Worm (Caenorhabditis elegans) whole organism, L4 larva: ENCODE results near the gene damt-1.

Experiments
- F26F4.8 ChIP-seq: fragments of 200-800 bp; sonication (Bioruptor generic); conservative IDR thresholded peaks from 2 replicates; pipeline ENCODE4 v1.3.6; 2022; ENCODE audit warnings: missing genetic modification characterization, missing compliant biosample characterization
- Y105C5A.15 ChIP-seq: fragments of 200-800 bp; sonication (Bioruptor generic); IDR thresholded peaks from 2 replicates; pipeline ENCODE4 v1.3.6; 2022; ENCODE audit warnings: missing genetic modification characterization, missing compliant biosample characterization
- Y48G9A.11 ChIP-seq: fragments of 200-800 bp; sonication (Bioruptor generic); IDR thresholded peaks from 2 replicates; pipeline ENCODE4 v1.3.6; 2022; ENCODE audit warnings: missing genetic modification reagents, missing genetic modification characterization, missing compliant biosample characterization
- Y5F2A.4 ChIP-seq: fragments of 200-800 bp; sonication (Bioruptor generic); optimal IDR thresholded peaks from 2 replicates; lab custom pipeline; 2018; ENCODE audit warnings: mild to moderate bottlenecking, missing genetic modification characterization, missing compliant biosample characterization
- aha-1 ChIP-seq: fragments of 150-350 bp; peaks from one replicate; lab custom pipeline; 2014; ENCODE audit warnings: missing biosample characterization, missing genetic modification characterization
- aly-2 ChIP-seq: sonication (generic microtip); optimal IDR thresholded peaks from 2 replicates; lab custom pipeline; 2018; ENCODE audit warnings: missing biosample characterization, missing genetic modification characterization
- ceh-20 ChIP-seq: fragments of 200-800 bp; sonication (Bioruptor generic); IDR thresholded peaks from 2 replicates; pipeline ENCODE4 v1.3.6; 2022; ENCODE audit warnings: missing genetic modification reagents, missing genetic modification characterization, missing compliant biosample characterization
- ceh-28 ChIP-seq: fragments of 150-350 bp; optimal IDR thresholded peaks from 2 replicates; lab custom pipeline; 2014; ENCODE audit warnings: missing biosample characterization, missing genetic modification reagents, missing genetic modification characterization
- ceh-62 ChIP-seq: sonication (generic microtip); optimal IDR thresholded peaks from 2 replicates; lab custom pipeline; 2017; ENCODE audit warnings: missing biosample characterization, missing genetic modification characterization
- cey-2 ChIP-seq: sonication (generic microtip); optimal IDR thresholded peaks from 3 replicates; lab custom pipeline; 2017; ENCODE audit warnings: missing genetic modification characterization, mild to moderate bottlenecking, missing compliant biosample characterization, antibody characterized with exemption, borderline replicate concordance; ENCODE audit not compliant: insufficient read depth
- ctbp-1 ChIP-seq: fragments of 200-800 bp; sonication (Bioruptor generic); IDR thresholded peaks from 2 replicates; pipeline ENCODE4 v1.3.6; 2022; ENCODE audit warnings: missing genetic modification reagents, missing genetic modification characterization, missing compliant biosample characterization
- daf-16 ChIP-seq, 3 experiments: sonication (generic microtip); optimal IDR thresholded peaks; 2 replicates each; lab custom pipeline; 2016 to 2017; ENCODE audit warnings: missing genetic modification characterization in 3 of 3, missing genetic modification reagents in 3 of 3, mild to moderate bottlenecking in 2 of 3, missing compliant biosample characterization in 2 of 3, missing biosample characterization in 1 of 3, moderate library complexity in 1 of 3
- duxl-1 ChIP-seq: sonication (generic microtip); optimal IDR thresholded peaks from 2 replicates; lab custom pipeline; 2016; ENCODE audit warnings: mild to moderate bottlenecking, missing genetic modification characterization, moderate library complexity, missing compliant biosample characterization; ENCODE audit not compliant: poor library complexity
- fkh-10 ChIP-seq: fragments of 150-350 bp; optimal IDR thresholded peaks from 2 replicates; lab custom pipeline; 2014; ENCODE audit warnings: missing biosample characterization, missing genetic modification reagents, missing genetic modification characterization
- fos-1 ChIP-seq: fragments of 150-350 bp; optimal IDR thresholded peaks from 2 replicates; lab custom pipeline; 2014; ENCODE audit warnings: missing biosample characterization, missing genetic modification characterization
- lin-29 ChIP-seq: fragments of 200-800 bp; sonication (Bioruptor generic); IDR thresholded peaks from 2 replicates; pipeline ENCODE4 v1.3.6; 2022; ENCODE audit warnings: missing genetic modification reagents, missing genetic modification characterization, missing compliant biosample characterization
- lin-38 ChIP-seq: fragments of 200-800 bp; sonication (Bioruptor generic); IDR thresholded peaks from 2 replicates; pipeline ENCODE4 v1.3.6; 2022; ENCODE audit warnings: missing genetic modification reagents, missing genetic modification characterization, missing compliant biosample characterization
- lin-39 ChIP-seq: fragments of 150-350 bp; optimal IDR thresholded peaks from 2 replicates; lab custom pipeline; 2014; ENCODE audit warnings: missing biosample characterization, missing genetic modification reagents, missing genetic modification characterization
- lsy-2 ChIP-seq, 2 experiments: fragments of 150-350 bp in 1 of 2; sonication (generic microtip) in 1 of 2; optimal IDR thresholded peaks; 2 replicates each; lab custom pipeline; 2014 to 2017; ENCODE audit warnings: missing biosample characterization in 2 of 2, missing genetic modification characterization in 2 of 2
- mep-1 ChIP-seq: fragments of 150-350 bp; sonication (generic microtip); optimal IDR thresholded peaks from 3 replicates; lab custom pipeline; 2014; ENCODE audit warnings: missing biosample characterization, missing genetic modification characterization
- mes-2 ChIP-seq: sonication (generic microtip); optimal IDR thresholded peaks from 2 replicates; lab custom pipeline; 2016; ENCODE audit warnings: missing genotype, mild to moderate bottlenecking, missing genetic modification characterization, missing compliant biosample characterization; ENCODE audit not compliant: poor library complexity, severe bottlenecking
- mxl-2 ChIP-seq: fragments of 200-800 bp; sonication (Bioruptor generic); conservative IDR thresholded peaks from 2 replicates; pipeline ENCODE4 v1.3.6; 2022; ENCODE audit warnings: missing genetic modification reagents, missing genetic modification characterization, missing compliant biosample characterization
- nhr-111 ChIP-seq: fragments of 200-800 bp; sonication (Bioruptor generic); optimal IDR thresholded peaks from 2 replicates; lab custom pipeline; 2018; ENCODE audit warnings: mild to moderate bottlenecking, missing genetic modification characterization, missing compliant biosample characterization
- nhr-77 ChIP-seq: fragments of 150-350 bp; optimal IDR thresholded peaks from 2 replicates; lab custom pipeline; 2014; ENCODE audit warnings: missing biosample characterization, missing genetic modification characterization
- pha-4 ChIP-seq, 2 experiments: fragments of 150-350 bp in 1 of 2; fragments of 200-800 bp in 1 of 2; sonication (Bioruptor generic) in 1 of 2; IDR thresholded peaks in 1 of 2; optimal IDR thresholded peaks in 1 of 2; 2 replicates each; pipeline versions ENCODE4 v1.3.6 to Lab custom; 2014 to 2022; ENCODE audit warnings: missing genetic modification characterization in 2 of 2, missing genetic modification reagents in 2 of 2, missing biosample characterization in 1 of 2, missing compliant biosample characterization in 1 of 2
- rbr-2 ChIP-seq: sonication (generic microtip); optimal IDR thresholded peaks from 2 replicates; lab custom pipeline; 2016; ENCODE audit warnings: missing genotype, missing genetic modification characterization, missing compliant biosample characterization
- spr-1 ChIP-seq: sonication (generic microtip); optimal IDR thresholded peaks from 2 replicates; lab custom pipeline; 2016; ENCODE audit warnings: mild to moderate bottlenecking, missing genetic modification characterization, missing compliant biosample characterization
- unc-62 ChIP-seq, 3 experiments: fragments of 150-350 bp in 1 of 3; sonication (generic microtip); optimal IDR thresholded peaks in 2 of 3; peaks in 1 of 3; 1 replicate in 1 of 3; 2 replicates in 2 of 3; lab custom pipeline; 2014 to 2017; ENCODE audit warnings: missing biosample characterization in 3 of 3, missing genetic modification characterization in 3 of 3, missing genetic modification reagents in 3 of 3, missing genotype in 1 of 3
- zfp-2 ChIP-seq: sonication (generic microtip); optimal IDR thresholded peaks from 2 replicates; lab custom pipeline; 2016; ENCODE audit warnings: mild to moderate bottlenecking, missing genetic modification characterization, missing compliant biosample characterization
- ztf-11 ChIP-seq: fragments of 150-350 bp; optimal IDR thresholded peaks from 2 replicates; lab custom pipeline; 2014; ENCODE audit warnings: missing biosample characterization, missing genetic modification characterization

damt-1 gene

DNA sequence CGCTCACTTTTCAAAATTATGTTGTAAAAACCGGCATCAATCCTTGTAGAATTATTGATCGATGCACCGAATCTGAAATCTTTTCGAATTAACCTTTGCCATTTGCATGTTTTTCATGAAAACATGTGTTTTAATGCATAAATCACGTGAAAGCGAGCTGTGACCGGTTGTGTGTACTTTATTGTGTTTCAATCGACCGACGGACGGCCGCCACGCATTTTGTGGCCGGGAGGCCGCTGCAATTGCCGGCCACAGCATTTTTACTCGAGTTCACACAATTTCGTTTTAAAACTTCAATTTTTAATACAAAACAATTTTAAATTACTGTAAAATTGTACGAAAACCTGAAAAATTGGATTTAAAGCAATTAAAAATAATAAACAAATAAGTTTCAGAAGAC lies 31.0 kb upstream of the damt-1 start, which contains the start of gene C25H3.11 (continued):
- TF ChIP-seq fos-1 (no peak), ctbp-1 (GFP tag; lab: Robert Waterston, UW) (no peak), unc-62 (GFP tag; optimal IDR thresholded peaks at IDR 0.05 in 1 of 2; lab: Kevin White, UChicago) (peak in 1 of 2 experiments; percentile 76), unc-62 (tag; optimal IDR thresholded peaks at IDR 0.05; lab: Kevin White, UChicago) (no peak), duxl-1 (no peak), nhr-77 (tag; lab: Kevin White, UChicago) (peak; percentile 37), ceh-20 (GFP tag; lab: Robert Waterston, UW) (no peak), mxl-2 (GFP tag; lab: Robert Waterston, UW) (no peak), F26F4.8 (GFP tag; lab: Robert Waterston, UW) (no peak), daf-16 (GFP tag; optimal IDR thresholded peaks at IDR 0.05; lab: Kevin White, UChicago) (no peak), daf-16 (tag; optimal IDR thresholded peaks at IDR 0.05; lab: Kevin White, UChicago) (peak; percentile 66), ztf-11 (tag; lab: Kevin White, UChicago) (no peak), spr-1 (tag; lab: Kevin White, UChicago) (peak; percentile 28), cey-2 (tag; lab: Kevin White, UChicago) (no peak)

DNA sequence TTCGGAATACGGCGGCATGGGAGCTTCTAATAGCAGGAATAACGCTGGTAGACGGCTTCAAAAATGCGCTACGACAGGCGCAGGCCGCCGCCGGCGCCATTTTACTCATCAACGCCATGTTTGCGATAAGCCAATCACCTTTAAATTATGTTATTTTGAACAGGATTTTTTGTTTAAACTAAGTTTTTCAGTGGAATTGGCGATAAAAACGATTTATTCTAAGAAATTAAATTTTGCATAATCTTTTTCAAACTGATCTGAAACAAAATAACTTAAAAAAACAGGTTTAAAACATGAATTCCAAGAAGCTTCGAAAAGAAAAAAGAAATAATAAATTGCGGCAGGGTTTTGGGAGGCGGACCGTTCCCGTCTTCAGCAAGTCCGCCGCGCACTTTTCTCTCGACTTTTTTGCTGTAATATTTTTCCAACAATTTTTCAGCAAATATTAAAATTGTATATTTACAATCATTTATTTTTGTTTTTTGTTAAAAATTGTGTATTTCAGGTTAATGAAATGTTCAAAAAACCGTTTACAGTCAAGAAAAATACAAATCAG lies 28.7 kb upstream of the damt-1 start, which contains the start of the genes ndub-5 and eif-2D:
TSS of gene ndub-5 (minus strand) at position 138 of the 556 bp plus-strand sequence.
TSS of gene eif-2D (plus strand) at position 506 of the 556 bp plus-strand sequence.
- peak; percentile 5 for TF ChIP-seq mep-1 (tag; lab: Kevin White, UChicago)
- TF ChIP-seq mes-2 (tag; lab: Kevin White, UChicago), result peak; percentile 50
- TF ChIP-seq unc-62 (GFP tag; optimal IDR thresholded peaks at IDR 0.05 in 1 of 2; lab: Kevin White, UChicago), result peak in 1 of 2 experiments; percentile 15
- no peak for TF ChIP-seq unc-62 (tag; optimal IDR thresholded peaks at IDR 0.05; lab: Kevin White, UChicago)
- peak in 1 of 2 experiments; percentile 37 for TF ChIP-seq lsy-2 (tag; optimal IDR thresholded peaks at IDR 0.05; lab: Kevin White, UChicago)
- TF ChIP-seq nhr-111 (GFP tag; lab: Kevin White, UChicago), result no peak
- peak; percentile 75 for TF ChIP-seq aha-1 (tag; lab: Kevin White, UChicago)
- no peak for TF ChIP-seq rbr-2 (tag; lab: Kevin White, UChicago)
- TF ChIP-seq Y5F2A.4, result no peak
- no peak for TF ChIP-seq ceh-62 (tag; lab: Kevin White, UChicago)

DNA sequence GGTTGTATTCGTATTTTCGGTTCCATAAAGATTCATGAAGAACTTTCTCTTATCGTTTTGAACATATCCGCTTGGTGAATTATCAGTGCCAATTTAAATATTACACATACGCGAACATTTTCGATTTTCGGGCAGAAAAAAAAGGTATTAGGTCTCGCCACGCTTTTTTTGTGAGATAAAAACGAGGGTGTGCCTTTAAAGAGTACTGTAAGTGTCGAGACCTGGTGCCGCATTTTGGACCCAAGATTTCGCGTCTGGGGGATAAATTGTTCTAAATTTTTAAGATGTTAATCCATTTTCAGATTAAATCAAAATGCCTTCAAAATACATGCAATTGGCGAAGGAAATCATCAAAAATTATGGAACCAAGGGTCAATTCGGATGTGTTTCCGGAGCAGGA lies 26.1 kb upstream of the damt-1 start, which contains the start of gene C25H3.3:
TSS of gene C25H3.3 (plus strand) at position 301 of the 400 bp plus-strand sequence.
- TF ChIP-seq lin-39 (tag; lab: Kevin White, UChicago) (no peak), aha-1 (tag; lab: Kevin White, UChicago) (peak; percentile 77)

DNA sequence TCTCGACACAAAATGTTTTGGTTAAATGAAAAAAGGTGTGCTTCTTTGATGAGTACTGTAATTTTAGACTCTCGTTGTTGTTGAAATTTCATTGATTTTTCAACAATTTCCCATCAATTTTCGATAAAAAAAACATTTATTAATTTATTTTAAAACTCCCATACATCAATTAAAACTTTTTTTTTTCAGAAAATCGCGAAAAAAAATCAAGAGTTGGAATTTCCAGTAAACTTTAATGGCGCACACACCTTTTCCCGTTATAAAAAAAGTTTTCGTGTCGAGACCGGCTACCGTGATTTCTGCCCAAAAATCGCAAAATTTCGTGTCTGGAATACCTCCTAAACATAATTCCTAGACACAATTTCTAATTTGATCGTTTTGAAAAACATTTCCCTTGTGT lies 25.1 kb upstream of the damt-1 start, which contains the start of gene C25H3.14:
TSS of gene C25H3.14 (plus strand) at position 301 of the 400 bp plus-strand sequence.
- TF ChIP-seq duxl-1, result no peak
- no peak for TF ChIP-seq aly-2 (tag; lab: Kevin White, UChicago)
- TF ChIP-seq ceh-28 (tag; lab: Kevin White, UChicago), result no peak
- no peak for TF ChIP-seq Y48G9A.11 (GFP tag; lab: Robert Waterston, UW)
- TF ChIP-seq fkh-10 (GFP tag; lab: Kevin White, UChicago), result no peak
- TF ChIP-seq fos-1, result no peak
- no peak for TF ChIP-seq zfp-2 (tag; lab: Kevin White, UChicago)
- no peak for TF ChIP-seq lin-38 (GFP tag; lab: Robert Waterston, UW)
- TF ChIP-seq Y105C5A.15 (GFP tag; lab: Robert Waterston, UW), result no peak
- no peak for TF ChIP-seq pha-4 (GFP tag; IDR thresholded peaks at IDR 0.05; lab: Robert Waterston, UW)
- TF ChIP-seq pha-4 (tag; optimal IDR thresholded peaks at IDR 0.05; lab: Kevin White, UChicago), result no peak
- no peak for TF ChIP-seq lin-29 (GFP tag; lab: Robert Waterston, UW)
